Fruit fly (Drosophila melanogaster): ENCODE measurements around the gene Tbc1d8-9.
A peak's percentile ranks its signal among the peaks of the same experiment; 100 is the strongest.

Gene Tbc1d8-9

dm6 chr3L:21348983-21349432, 5.5 kb upstream of the Tbc1d8-9 start, which contains the start of gene ebd2 (continued):
- TF ChIP-seq CG15601 (tag; optimal IDR thresholded peaks at IDR 0.05): no peak
- TF ChIP-seq wek (GFP tag; optimal IDR thresholded peaks at IDR 0.05): no peak
- no peak for TF ChIP-seq CG5245 (GFP tag; optimal IDR thresholded peaks at IDR 0.05)
- TF ChIP-seq TFAM (GFP tag; optimal IDR thresholded peaks at IDR 0.05): no peak
- TF ChIP-seq CG14050 (GFP tag; IDR thresholded peaks at IDR 0.05): no peak
- peak; percentile 19; the same call in 1 of the 3 replicates for TF ChIP-seq Mrtf (GFP tag; IDR thresholded peaks at IDR 0.05)
- no peak for TF ChIP-seq Gsc (GFP tag; IDR thresholded peaks at IDR 0.05)
- no peak for TF ChIP-seq CG2889 (GFP tag; IDR thresholded peaks at IDR 0.05)
- TF ChIP-seq CG6254 (GFP tag; optimal IDR thresholded peaks at IDR 0.05): no peak
- TF ChIP-seq Max (GFP tag; optimal IDR thresholded peaks at IDR 0.05): no peak
- no peak for TF ChIP-seq CG32772 (GFP tag; IDR thresholded peaks at IDR 0.05)
- no peak for TF ChIP-seq Lhr (GFP tag; optimal IDR thresholded peaks at IDR 0.05)
- no peak for TF ChIP-seq HmgD (GFP tag; optimal IDR thresholded peaks at IDR 0.05)
- no peak for TF ChIP-seq fd102C (GFP tag; optimal IDR thresholded peaks at IDR 0.05)
- no peak for TF ChIP-seq CG4730 (GFP tag; IDR thresholded peaks at IDR 0.05)
- 0 out of 2 replicates have a peak, but pooled peaks have one; percentile 10 for TF ChIP-seq CG11085 (GFP tag; IDR thresholded peaks at IDR 0.05)
- peak; percentile 44 for TF ChIP-seq Meics (GFP tag; optimal IDR thresholded peaks at IDR 0.05)
- no peak for TF ChIP-seq stwl (tag; optimal IDR thresholded peaks at IDR 0.05)
- TF ChIP-seq ase (GFP tag; IDR thresholded peaks at IDR 0.05): no peak
- TF ChIP-seq CG4404 (GFP tag; IDR thresholded peaks at IDR 0.05): no peak
- peak; percentile 23 for TF ChIP-seq CG12299 (tag; optimal IDR thresholded peaks at IDR 0.05)
- peak; percentile 59 for TF ChIP-seq BtbVII (GFP tag; optimal IDR thresholded peaks at IDR 0.05)
- peak; percentile 17 for TF ChIP-seq CG8290 (GFP tag; optimal IDR thresholded peaks at IDR 0.05)
- TF ChIP-seq CG8290 (tag; optimal IDR thresholded peaks at IDR 0.05): no peak
- TF ChIP-seq sisA (GFP tag; IDR thresholded peaks at IDR 0.05): no peak
- TF ChIP-seq CG13775 (GFP tag; optimal IDR thresholded peaks at IDR 0.05): no peak
- no peak for TF ChIP-seq fd96Cb (tag; optimal IDR thresholded peaks at IDR 0.05)
- no peak for TF ChIP-seq Rx (GFP tag; IDR thresholded peaks at IDR 0.05)
- no peak for TF ChIP-seq CG14667 (GFP tag; IDR thresholded peaks at IDR 0.05)
- no peak for TF ChIP-seq seq (GFP tag; IDR thresholded peaks at IDR 0.05)
- no peak for TF ChIP-seq CG16813 (GFP tag; IDR thresholded peaks at IDR 0.05; ENCODE audit: partially characterized antibody)
- TF ChIP-seq C15 (GFP tag; IDR thresholded peaks at IDR 0.05): no peak
- no peak for TF ChIP-seq maf-S (GFP tag; optimal IDR thresholded peaks at IDR 0.05)
- peak; percentile 95 for TF ChIP-seq CG10543 (GFP tag; optimal IDR thresholded peaks at IDR 0.05)
- no peak for TF ChIP-seq Taf1 (GFP tag; IDR thresholded peaks at IDR 0.05)
- no peak for TF ChIP-seq CG1024 (GFP tag; IDR thresholded peaks at IDR 0.05)
- no peak for TF ChIP-seq schlank (tag; optimal IDR thresholded peaks at IDR 0.05)
- TF ChIP-seq luna (GFP tag; optimal IDR thresholded peaks at IDR 0.05): no peak
- TF ChIP-seq CG10654 (GFP tag; optimal IDR thresholded peaks at IDR 0.05): no peak
- no peak for TF ChIP-seq sim (GFP tag; IDR thresholded peaks at IDR 0.05)
- no peak for TF ChIP-seq CG3847 (GFP tag; IDR thresholded peaks at IDR 0.05)
- no peak for TF ChIP-seq gt (GFP tag; IDR thresholded peaks at IDR 0.05)
- TF ChIP-seq CG12219 (GFP tag; optimal IDR thresholded peaks at IDR 0.05): no peak
- no peak for TF ChIP-seq CG12236 (GFP tag; optimal IDR thresholded peaks at IDR 0.05)
- TF ChIP-seq CG10431 (GFP tag; optimal IDR thresholded peaks at IDR 0.05): no peak
- 0 out of 2 replicates have a peak, but pooled peaks have one; percentile 1 for TF ChIP-seq Dref (GFP tag; IDR thresholded peaks at IDR 0.05)
- no peak for TF ChIP-seq Doc2 (GFP tag; IDR thresholded peaks at IDR 0.05)
- no peak for TF ChIP-seq gcm2 (GFP tag; optimal IDR thresholded peaks at IDR 0.05)
- TF ChIP-seq cato (GFP tag; optimal IDR thresholded peaks at IDR 0.05; ENCODE audit: borderline replicate concordance): no peak
- peak; percentile 27 for TF ChIP-seq Dad (GFP tag; optimal IDR thresholded peaks at IDR 0.05)
- no peak for TF ChIP-seq trem (tag; optimal IDR thresholded peaks at IDR 0.05)
- no peak for TF ChIP-seq CTCF (GFP tag; optimal IDR thresholded peaks at IDR 0.05)
- no peak for TF ChIP-seq ems (GFP tag; optimal IDR thresholded peaks at IDR 0.05)
- TF ChIP-seq Fer2 (tag; optimal IDR thresholded peaks at IDR 0.05): no peak
